Fruit fly (Drosophila melanogaster) whole organism, embryonic: ENCODE measurements around the gene Elo68alpha.

Experiments used
- Asciz ChIP-seq: fragments of 200-800 bp; sonication (Bioruptor generic); optimal IDR thresholded peaks from 2 replicates; lab custom pipeline; 2017; ENCODE audit warnings: missing biosample characterization, mild to moderate bottlenecking, missing genetic modification characterization, missing genetic modification reagents
- CG11723 ChIP-seq: fragments of 200-800 bp; sonication (Bioruptor generic); optimal IDR thresholded peaks from 2 replicates; lab custom pipeline; 2017; ENCODE audit warnings: missing biosample characterization, mild to moderate bottlenecking, missing genetic modification characterization
- CG12071 ChIP-seq: fragments of 200-800 bp; sonication (Bioruptor generic); optimal IDR thresholded peaks from 3 replicates; lab custom pipeline; 2018; ENCODE audit warnings: missing biosample characterization, mild to moderate bottlenecking, missing genetic modification characterization
- CG12219 ChIP-seq: fragments of 200-800 bp; sonication (Bioruptor generic); optimal IDR thresholded peaks from 3 replicates; lab custom pipeline; 2018; ENCODE audit warnings: missing biosample characterization, mild to moderate bottlenecking, missing genetic modification characterization
- CG13296 ChIP-seq: fragments of 200-800 bp; sonication (Bioruptor generic); optimal IDR thresholded peaks from 3 replicates; lab custom pipeline; 2018; ENCODE audit warnings: missing biosample characterization, mild to moderate bottlenecking, missing genetic modification characterization
- CG13424 ChIP-seq: fragments of 200-800 bp; sonication (Bioruptor generic); optimal IDR thresholded peaks from 2 replicates; lab custom pipeline; 2019; ENCODE audit warnings: missing biosample characterization, mild to moderate bottlenecking, missing genetic modification characterization, moderate library complexity
- CG15269 ChIP-seq: fragments of 200-800 bp; sonication (Bioruptor generic); optimal IDR thresholded peaks from 2 replicates; lab custom pipeline; 2018; ENCODE audit warnings: missing biosample characterization, mild to moderate bottlenecking, missing genetic modification characterization, moderate library complexity
- CG15514 ChIP-seq: fragments of 200-800 bp; sonication (Bioruptor generic); optimal IDR thresholded peaks from 3 replicates; lab custom pipeline; 2017; ENCODE audit warnings: missing biosample characterization, missing genetic modification characterization, mild to moderate bottlenecking, moderate library complexity, missing genetic modification reagents
- CG1603 ChIP-seq: fragments of 200-800 bp; sonication (Bioruptor generic); optimal IDR thresholded peaks from 2 replicates; lab custom pipeline; 2019; ENCODE audit warnings: missing biosample characterization, mild to moderate bottlenecking, missing genetic modification characterization, moderate library complexity
- CG17328 ChIP-seq: fragments of 200-800 bp; sonication (Bioruptor generic); IDR thresholded peaks from 2 replicates; pipeline ENCODE4 v1.3.6; 2022; ENCODE audit warnings: missing biosample characterization, missing genetic modification characterization
- CG2678 ChIP-seq: fragments of 200-800 bp; sonication (Bioruptor generic); optimal IDR thresholded peaks from 3 replicates; lab custom pipeline; 2019; ENCODE audit warnings: missing biosample characterization, mild to moderate bottlenecking, missing genetic modification characterization, moderate library complexity
- CG34376 ChIP-seq: fragments of 200-800 bp; sonication (Bioruptor generic); optimal IDR thresholded peaks from 2 replicates; lab custom pipeline; 2018; ENCODE audit warnings: missing biosample characterization, mild to moderate bottlenecking, missing genetic modification characterization
- CG34422 ChIP-seq: fragments of 200-800 bp; sonication (Bioruptor generic); IDR thresholded peaks from 3 replicates; pipeline ENCODE4 v1.3.6; 2022; ENCODE audit warnings: missing biosample characterization, missing genetic modification characterization
- CG6689 ChIP-seq: fragments of 200-800 bp; sonication (Bioruptor generic); IDR thresholded peaks from 2 replicates; pipeline ENCODE4 v1.3.6; 2022; ENCODE audit warnings: missing biosample characterization, missing genetic modification characterization
- CG6813 ChIP-seq: fragments of 200-800 bp; sonication (Bioruptor generic); optimal IDR thresholded peaks from 2 replicates; lab custom pipeline; 2017; ENCODE audit warnings: missing biosample characterization, missing genetic modification characterization, mild to moderate bottlenecking, moderate library complexity, missing genetic modification reagents
- CG7745 ChIP-seq: fragments of 200-800 bp; sonication (Bioruptor generic); optimal IDR thresholded peaks from 2 replicates; lab custom pipeline; 2018; ENCODE audit warnings: missing biosample characterization, mild to moderate bottlenecking, missing genetic modification characterization, moderate library complexity
- CG7987 ChIP-seq: fragments of 200-800 bp; sonication (Bioruptor generic); optimal IDR thresholded peaks from 2 replicates; lab custom pipeline; 2018; ENCODE audit warnings: missing biosample characterization, mild to moderate bottlenecking, missing genetic modification characterization, moderate library complexity
- CG8290 ChIP-seq, 3 experiments: fragments of 200-800 bp; sonication (Bioruptor generic); optimal IDR thresholded peaks; 2 replicates each; lab custom pipeline; 2016 to 2019; ENCODE audit warnings: missing biosample characterization in 3 of 3, missing genetic modification characterization in 3 of 3, mild to moderate bottlenecking in 2 of 3, moderate library complexity in 1 of 3
- D19B ChIP-seq: fragments of 200-800 bp; sonication (Bioruptor generic); optimal IDR thresholded peaks from 2 replicates; lab custom pipeline; 2017; ENCODE audit warnings: missing biosample characterization, mild to moderate bottlenecking, missing genetic modification characterization
- Dref ChIP-seq: fragments of 200-800 bp; sonication (Bioruptor generic); IDR thresholded peaks from 2 replicates; pipeline ENCODE4 v1.3.6; 2022; ENCODE audit warnings: missing biosample characterization, missing genetic modification characterization
- Fer3 ChIP-seq: fragments of 200-800 bp; sonication (Bioruptor generic); optimal IDR thresholded peaks from 2 replicates; lab custom pipeline; 2018; ENCODE audit warnings: missing biosample characterization, mild to moderate bottlenecking, missing genetic modification characterization, moderate library complexity
- HLHmδ ChIP-seq: fragments of 200-800 bp; sonication (Bioruptor generic); optimal IDR thresholded peaks from 2 replicates; lab custom pipeline; 2018; ENCODE audit warnings: missing biosample characterization, mild to moderate bottlenecking, missing genetic modification characterization, moderate library complexity
- Hey ChIP-seq: fragments of 200-800 bp; sonication (Bioruptor generic); optimal IDR thresholded peaks from 3 replicates; lab custom pipeline; 2018; ENCODE audit warnings: missing biosample characterization, mild to moderate bottlenecking, missing genetic modification characterization
- Pdp1 ChIP-seq, 2 experiments: fragments of 200-800 bp; sonication (Bioruptor generic); optimal IDR thresholded peaks; 3 replicates each; lab custom pipeline; 2016; ENCODE audit warnings: missing biosample characterization in 2 of 2, missing genetic modification characterization in 2 of 2, mild to moderate bottlenecking in 1 of 2, moderate library complexity in 1 of 2
- Ssrp ChIP-seq: fragments of 200-800 bp; sonication (Bioruptor generic); optimal IDR thresholded peaks from 2 replicates; lab custom pipeline; 2018; ENCODE audit warnings: missing biosample characterization, mild to moderate bottlenecking, missing genetic modification characterization, moderate library complexity
- Trl ChIP-seq, 3 experiments: fragments of >200 bp in 2 of 3; fragments of 200-800 bp in 1 of 3; sonication (Bioruptor generic) in 1 of 3; optimal IDR thresholded peaks; 2 replicates in 1 of 3; 3 replicates in 2 of 3; lab custom pipeline; 2016 to 2017; ENCODE audit warnings: missing biosample characterization in 1 of 3, missing genetic modification characterization in 1 of 3
- bigmax ChIP-seq: fragments of 200-800 bp; sonication (Bioruptor generic); optimal IDR thresholded peaks from 2 replicates; lab custom pipeline; 2018; ENCODE audit warnings: missing biosample characterization, mild to moderate bottlenecking, missing genetic modification characterization
- cg ChIP-seq: fragments of 200-800 bp; sonication (Bioruptor generic); optimal IDR thresholded peaks from 3 replicates; lab custom pipeline; 2019; ENCODE audit warnings: missing biosample characterization, mild to moderate bottlenecking, missing genetic modification characterization, moderate library complexity
- chinmo ChIP-seq: fragments of 200-800 bp; sonication (Bioruptor generic); IDR thresholded peaks from 4 replicates; pipeline ENCODE4 v1.3.6; 2022; ENCODE audit warnings: missing biosample characterization, missing genetic modification characterization; ENCODE audit not compliant: partially characterized antibody
- chn ChIP-seq: fragments of 200-800 bp; sonication (Bioruptor generic); optimal IDR thresholded peaks from 2 replicates; lab custom pipeline; 2016; ENCODE audit warnings: missing biosample characterization, missing genetic modification characterization
- cwo ChIP-seq: fragments of 200-800 bp; sonication (Bioruptor generic); optimal IDR thresholded peaks from 3 replicates; lab custom pipeline; 2017; ENCODE audit warnings: missing biosample characterization, missing genetic modification characterization, mild to moderate bottlenecking, moderate library complexity, missing genetic modification reagents
- dm ChIP-seq: fragments of 200-800 bp; sonication (Bioruptor generic); optimal IDR thresholded peaks from 3 replicates; lab custom pipeline; 2016; ENCODE audit warnings: missing biosample characterization, missing genetic modification characterization
- eve ChIP-seq, 2 experiments: fragments of >200 bp; optimal IDR thresholded peaks; 2 replicates each; lab custom pipeline; 2017; ENCODE audit warnings: missing biosample characterization in 2 of 2, missing genetic modification characterization in 2 of 2
- exex ChIP-seq: fragments of 200-800 bp; sonication (Bioruptor generic); optimal IDR thresholded peaks from 4 replicates; lab custom pipeline; 2018; ENCODE audit warnings: missing biosample characterization, mild to moderate bottlenecking, missing genetic modification characterization, moderate library complexity
- her ChIP-seq: fragments of 200-800 bp; sonication (Bioruptor generic); optimal IDR thresholded peaks from 2 replicates; lab custom pipeline; 2016; ENCODE audit warnings: missing biosample characterization, missing genetic modification characterization
- insv ChIP-seq, 2 experiments: fragments of 200-800 bp; sonication (Bioruptor generic); optimal IDR thresholded peaks; 3 replicates each; lab custom pipeline; 2016 to 2018; ENCODE audit warnings: missing biosample characterization in 2 of 2, missing genetic modification characterization in 2 of 2
- inv ChIP-seq: fragments of 200-800 bp; sonication (Bioruptor generic); IDR thresholded peaks from 2 replicates; pipeline ENCODE4 v1.3.6; 2022; ENCODE audit warnings: missing biosample characterization, missing genetic modification characterization; ENCODE audit not compliant: partially characterized antibody
- kah ChIP-seq: fragments of 200-800 bp; sonication (Bioruptor generic); optimal IDR thresholded peaks from 2 replicates; lab custom pipeline; 2018; ENCODE audit warnings: missing biosample characterization, mild to moderate bottlenecking, missing genetic modification characterization
- lab ChIP-seq: fragments of 200-800 bp; sonication (Bioruptor generic); optimal IDR thresholded peaks from 3 replicates; lab custom pipeline; 2017; ENCODE audit warnings: missing biosample characterization, missing genetic modification characterization, mild to moderate bottlenecking, moderate library complexity, missing genetic modification reagents
- mam ChIP-seq: fragments of 200-800 bp; sonication (Bioruptor generic); optimal IDR thresholded peaks from 3 replicates; lab custom pipeline; 2016; ENCODE audit warnings: missing biosample characterization, missing genetic modification characterization
- mirr ChIP-seq: fragments of 200-800 bp; sonication (Bioruptor generic); optimal IDR thresholded peaks from 3 replicates; lab custom pipeline; 2018; ENCODE audit warnings: missing biosample characterization, mild to moderate bottlenecking, missing genetic modification characterization
- pfk ChIP-seq: fragments of 200-800 bp; sonication (Bioruptor generic); optimal IDR thresholded peaks from 2 replicates; lab custom pipeline; 2018; ENCODE audit warnings: missing biosample characterization, mild to moderate bottlenecking, missing genetic modification characterization, moderate library complexity
- rib ChIP-seq: fragments of 200-800 bp; sonication (Bioruptor generic); IDR thresholded peaks from 2 replicates; pipeline ENCODE4 v1.3.6; 2022; ENCODE audit warnings: missing biosample characterization, missing genetic modification characterization
- sd ChIP-seq: fragments of 200-800 bp; sonication (Bioruptor generic); optimal IDR thresholded peaks from 3 replicates; lab custom pipeline; 2018; ENCODE audit warnings: missing biosample characterization, mild to moderate bottlenecking, missing genetic modification characterization, moderate library complexity
- sens ChIP-seq: fragments of 200-800 bp; sonication (Bioruptor generic); peaks from one replicate; lab custom pipeline; 2016; ENCODE audit warnings: missing biosample characterization, missing genetic modification characterization
- so ChIP-seq: fragments of 200-800 bp; sonication (Bioruptor generic); IDR thresholded peaks from 3 replicates; pipeline ENCODE4 v1.3.6; 2022; ENCODE audit warnings: missing biosample characterization, missing genetic modification characterization
- sug ChIP-seq: fragments of 200-800 bp; optimal IDR thresholded peaks from 2 replicates; lab custom pipeline; 2019; ENCODE audit warnings: missing biosample characterization, mild to moderate bottlenecking, missing genetic modification characterization, moderate library complexity
- twi ChIP-seq: fragments of 200-800 bp; optimal IDR thresholded peaks from 2 replicates; lab custom pipeline; 2019; ENCODE audit warnings: missing biosample characterization, mild to moderate bottlenecking, missing genetic modification characterization, moderate library complexity

Gene Elo68alpha

DNA sequence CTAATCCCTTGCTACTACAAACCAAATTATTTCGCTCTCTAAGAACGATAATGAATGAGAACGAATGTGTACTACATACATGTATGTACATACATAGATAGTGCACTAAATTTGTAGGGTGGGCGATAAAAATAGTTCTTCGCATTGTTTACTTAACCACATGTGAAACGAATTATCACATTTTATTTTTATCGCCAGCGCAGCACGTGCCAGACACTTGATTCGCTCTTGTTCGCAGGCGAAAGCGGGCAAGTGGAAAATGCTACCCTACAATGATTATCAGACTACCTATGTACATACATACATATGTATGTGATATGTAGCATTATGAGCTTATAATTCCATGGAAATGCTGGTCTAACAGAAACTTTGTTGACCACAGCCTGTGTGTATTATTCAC, 17.0 kb downstream of the Elo68alpha start:
- TF ChIP-seq CG7745 (tag; lab: Kevin White, UChicago), result peak; percentile 37
- peak; percentile 54; the same call in 1 of the 2 replicates for TF ChIP-seq CG6689 (GFP tag; lab: Robert Waterston, UW)
- TF ChIP-seq so (GFP tag; lab: Robert Waterston, UW), result 0 out of 3 replicates have a peak, but pooled peaks have one; percentile 31
- TF ChIP-seq Dref (GFP tag; lab: Robert Waterston, UW), result no peak
- TF ChIP-seq CG2678 (tag; lab: Kevin White, UChicago), result peak; percentile 4
- TF ChIP-seq HLHmδ, result peak; percentile 28
- TF ChIP-seq insv (GFP tag; optimal IDR thresholded peaks at IDR 0.05; lab: Kevin White, UChicago), result no peak
- TF ChIP-seq CG8290 (GFP tag; optimal IDR thresholded peaks at IDR 0.05; lab: Kevin White, UChicago), result no peak
- TF ChIP-seq CG8290 (tag; optimal IDR thresholded peaks at IDR 0.05; lab: Kevin White, UChicago), result peak in 1 of 2 experiments; percentile 53
- peak; percentile 28 for TF ChIP-seq lab
- no peak for TF ChIP-seq Ssrp (tag; lab: Kevin White, UChicago)
- TF ChIP-seq exex, result peak; percentile 54
- peak; percentile 35 for TF ChIP-seq CG7987 (GFP tag; lab: Kevin White, UChicago)
- TF ChIP-seq dm (GFP tag; lab: Kevin White, UChicago), result peak; percentile 29
- TF ChIP-seq CG13424 (tag; lab: Kevin White, UChicago), result no peak
- no peak for TF ChIP-seq Trl (optimal IDR thresholded peaks at IDR 0.05; lab: Kevin White, UChicago)
- no peak for TF ChIP-seq Trl (GFP tag; optimal IDR thresholded peaks at IDR 0.05; lab: Kevin White, UChicago)
- TF ChIP-seq bigmax (GFP tag; lab: Kevin White, UChicago), result peak; percentile 63
- no peak for TF ChIP-seq rib (GFP tag; lab: Robert Waterston, UW)
- peak; percentile 27 for TF ChIP-seq CG15514
- peak; percentile 80 for TF ChIP-seq twi
- no peak for TF ChIP-seq Fer3
- peak; percentile 26 for TF ChIP-seq Asciz (GFP tag; lab: Kevin White, UChicago)
- TF ChIP-seq pfk (GFP tag; lab: Kevin White, UChicago), result no peak
- TF ChIP-seq CG12071, result peak; percentile 50
- no peak for TF ChIP-seq CG11723 (GFP tag; lab: Kevin White, UChicago)
- TF ChIP-seq her (GFP tag; lab: Kevin White, UChicago), result no peak
- TF ChIP-seq eve (GFP tag; optimal IDR thresholded peaks at IDR 0.05; lab: Kevin White, UChicago), result peak in 1 of 2 experiments; percentile 26
- 0 out of 3 replicates have a peak, but pooled peaks have one; percentile 30 for TF ChIP-seq CG34422 (GFP tag; lab: Robert Waterston, UW)
- TF ChIP-seq CG34376 (GFP tag; lab: Kevin White, UChicago), result peak; percentile 42
- peak; percentile 84 for TF ChIP-seq kah
- peak; percentile 74 for TF ChIP-seq D19B (GFP tag; lab: Kevin White, UChicago)
- peak; percentile 98 for TF ChIP-seq cwo (GFP tag; lab: Kevin White, UChicago)
- peak; percentile 92 for TF ChIP-seq sug (tag; lab: Kevin White, UChicago)
- TF ChIP-seq mirr, result peak; percentile 80
- 0 out of 2 replicates have a peak, but pooled peaks have one; percentile 11 for TF ChIP-seq CG17328 (GFP tag; lab: Robert Waterston, UW)
- peak; percentile 59 for TF ChIP-seq sens (GFP tag; lab: Kevin White, UChicago)
- TF ChIP-seq CG12219 (GFP tag; lab: Kevin White, UChicago), result no peak
- peak; percentile 46 for TF ChIP-seq cg (GFP tag; lab: Kevin White, UChicago)
- peak; percentile 75 for TF ChIP-seq sd (tag; lab: Kevin White, UChicago)
- TF ChIP-seq CG6813 (GFP tag; lab: Kevin White, UChicago), result peak; percentile 41
- TF ChIP-seq CG13296, result peak; percentile 9
- TF ChIP-seq inv (GFP tag; lab: Robert Waterston, UW), result no peak
- peak; percentile 99 for TF ChIP-seq Hey
- no peak for TF ChIP-seq CG15269 (tag; lab: Kevin White, UChicago)
- TF ChIP-seq chinmo (GFP tag; lab: Robert Waterston, UW), result 0 out of 4 replicates have a peak, but pooled peaks have one; percentile 46
- no peak for TF ChIP-seq chn (GFP tag; lab: Kevin White, UChicago)
- no peak for TF ChIP-seq mam
- peak in 1 of 2 experiments; percentile 38 for TF ChIP-seq Pdp1 (GFP tag; optimal IDR thresholded peaks at IDR 0.05; lab: Kevin White, UChicago)
- peak; percentile 10 for TF ChIP-seq CG1603 (tag; lab: Kevin White, UChicago)
